Fruit fly (Drosophila melanogaster) whole organism, prepupa: ENCODE data around the gene mamo.

Source experiments
- CG10669 ChIP-seq: fragments of 200-800 bp; sonication (Bioruptor generic); optimal IDR thresholded peaks from 3 replicates; lab custom pipeline; 2018; ENCODE audit warnings: missing biosample characterization, mild to moderate bottlenecking, missing genetic modification characterization, moderate library complexity
- CG11902 ChIP-seq: fragments of 200-800 bp; sonication (Bioruptor generic); optimal IDR thresholded peaks from 3 replicates; lab custom pipeline; 2016; ENCODE audit warnings: missing biosample characterization, missing genetic modification characterization
- CG6808 ChIP-seq: fragments of 200-800 bp; sonication (Bioruptor generic); optimal IDR thresholded peaks from 3 replicates; lab custom pipeline; 2017; ENCODE audit warnings: missing biosample characterization, missing genetic modification characterization, mild to moderate bottlenecking, moderate library complexity, missing genetic modification reagents
- CG8119 ChIP-seq: fragments of 200-800 bp; sonication (Bioruptor generic); IDR thresholded peaks from 3 replicates; pipeline ENCODE4 v1.3.6; 2022; ENCODE audit warnings: missing biosample characterization, missing genetic modification characterization
- CG8319 ChIP-seq: fragments of 200-800 bp; sonication (Bioruptor generic); optimal IDR thresholded peaks from 3 replicates; lab custom pipeline; 2016; ENCODE audit warnings: missing biosample characterization, missing genetic modification characterization
- Gug ChIP-seq: fragments of 200-800 bp; sonication (Bioruptor generic); IDR thresholded peaks from 2 replicates; pipeline ENCODE4 v1.3.6; 2022; ENCODE audit warnings: missing biosample characterization, missing genetic modification characterization
- Lpt ChIP-seq: fragments of 200-800 bp; sonication (Bioruptor generic); optimal IDR thresholded peaks from 3 replicates; lab custom pipeline; 2016; ENCODE audit warnings: missing biosample characterization, missing genetic modification characterization
- Met ChIP-seq: fragments of 200-800 bp; sonication (Bioruptor generic); optimal IDR thresholded peaks from 3 replicates; lab custom pipeline; 2016; ENCODE audit warnings: missing biosample characterization, missing genetic modification characterization
- OdsH ChIP-seq: fragments of 200-800 bp; sonication (Bioruptor generic); optimal IDR thresholded peaks from 3 replicates; lab custom pipeline; 2016; ENCODE audit warnings: missing biosample characterization, missing genetic modification characterization
- cyc ChIP-seq: fragments of 200-800 bp; sonication (Bioruptor generic); optimal IDR thresholded peaks from 3 replicates; lab custom pipeline; 2016; ENCODE audit warnings: missing biosample characterization, missing genetic modification characterization
- fd85E ChIP-seq: fragments of 200-800 bp; sonication (Bioruptor generic); optimal IDR thresholded peaks from 3 replicates; lab custom pipeline; 2016; ENCODE audit warnings: missing biosample characterization, missing genetic modification characterization
- salr ChIP-seq, 2 experiments: fragments of 200-800 bp; sonication (Bioruptor generic); optimal IDR thresholded peaks; 3 replicates each; lab custom pipeline; 2016 to 2018; ENCODE audit warnings: missing biosample characterization in 2 of 2, missing genetic modification characterization in 2 of 2, mild to moderate bottlenecking in 1 of 2
- svp ChIP-seq: fragments of 200-800 bp; sonication (Bioruptor generic); peaks from one replicate; lab custom pipeline; 2016; ENCODE audit warnings: missing biosample characterization, missing genetic modification characterization
- vri ChIP-seq: fragments of 200-800 bp; sonication (Bioruptor generic); optimal IDR thresholded peaks from 3 replicates; lab custom pipeline; 2016; ENCODE audit warnings: missing biosample characterization, mild to moderate bottlenecking, missing genetic modification characterization

DNA sequence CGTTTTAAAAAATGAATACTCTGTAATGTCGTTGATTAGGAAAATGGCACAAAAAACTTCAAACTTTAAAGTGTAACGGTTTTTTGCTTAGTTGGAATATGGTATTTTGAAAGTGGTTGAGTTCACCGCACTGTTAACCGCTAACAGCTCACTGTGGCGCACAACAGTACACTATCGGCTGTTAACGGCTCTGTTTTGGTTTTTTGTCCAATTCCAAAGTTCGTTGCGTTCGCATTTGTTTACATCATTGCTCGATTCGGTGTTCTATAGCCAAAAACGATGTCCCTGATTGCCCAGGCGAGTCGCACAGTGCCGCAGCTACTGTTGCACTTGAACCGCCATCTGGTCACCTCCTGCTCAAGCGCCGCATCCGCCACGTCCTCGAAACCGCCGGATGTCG lies 178.8 kb downstream of the mamo start, which contains the start of gene CG11095:
- TF ChIP-seq Gug (GFP tag; lab: Robert Waterston, UW) (no peak), svp (GFP tag; lab: Kevin White, UChicago) (no peak), fd85E (GFP tag; lab: Kevin White, UChicago) (no peak), CG11902 (GFP tag; lab: Kevin White, UChicago) (no peak), CG6808 (GFP tag; lab: Kevin White, UChicago) (no peak), cyc (GFP tag; lab: Kevin White, UChicago) (no peak), OdsH (GFP tag; lab: Kevin White, UChicago) (no peak), vri (GFP tag; lab: Kevin White, UChicago) (no peak), CG8319 (no peak), salr (GFP tag; optimal IDR thresholded peaks at IDR 0.05; lab: Kevin White, UChicago) (no peak), Met (GFP tag; lab: Kevin White, UChicago) (no peak), CG8119 (peak; percentile 23; the same call in 1 of the 3 replicates), CG10669 (GFP tag; lab: Kevin White, UChicago) (no peak), Lpt (GFP tag; lab: Kevin White, UChicago) (no peak)
